Worm (Caenorhabditis elegans) whole organism, L3 larva: ENCODE data around the gene Y97E10AR.1.

ENCODE experiments used
- R02D3.7 ChIP-seq: fragments of 150-350 bp; optimal IDR thresholded peaks from 2 replicates; lab custom pipeline; 2014; ENCODE audit warnings: missing biosample characterization, missing genetic modification characterization
- aly-2 ChIP-seq: fragments of 150-350 bp; optimal IDR thresholded peaks from 2 replicates; lab custom pipeline; 2014; ENCODE audit warnings: missing biosample characterization, missing genetic modification characterization
- ama-1 ChIP-seq: fragments of 150-350 bp; optimal IDR thresholded peaks from 2 replicates; lab custom pipeline; 2018
- ceh-28 ChIP-seq: fragments of 150-350 bp; optimal IDR thresholded peaks from 2 replicates; lab custom pipeline; 2014; ENCODE audit warnings: missing biosample characterization, missing genetic modification reagents, missing genetic modification characterization
- ceh-82 ChIP-seq: fragments of 150-350 bp; optimal IDR thresholded peaks from 2 replicates; lab custom pipeline; 2014; ENCODE audit warnings: missing biosample characterization, missing genetic modification characterization
- daf-12 ChIP-seq: fragments of 150-350 bp; optimal IDR thresholded peaks from 2 replicates; lab custom pipeline; 2014; ENCODE audit warnings: missing biosample characterization, missing genetic modification reagents, missing genetic modification characterization
- egl-27 ChIP-seq: sonication (generic microtip); optimal IDR thresholded peaks from 4 replicates; lab custom pipeline; 2017; ENCODE audit warnings: missing biosample characterization, missing genetic modification reagents, missing genetic modification characterization
- egl-5 ChIP-seq: fragments of 150-350 bp; optimal IDR thresholded peaks from 2 replicates; lab custom pipeline; 2017; ENCODE audit warnings: missing biosample characterization, missing genetic modification reagents, missing genetic modification characterization, inconsistent platforms
- elt-1 ChIP-seq: fragments of 150-350 bp; optimal IDR thresholded peaks from 2 replicates; lab custom pipeline; 2014; ENCODE audit warnings: missing biosample characterization, missing genetic modification characterization
- elt-2 ChIP-seq: sonication (generic microtip); optimal IDR thresholded peaks from 2 replicates; lab custom pipeline; 2016; ENCODE audit warnings: missing genetic modification reagents, mild to moderate bottlenecking, missing genetic modification characterization, missing compliant biosample characterization
- elt-3 ChIP-seq, 3 experiments: fragments of 150-350 bp in 1 of 3; sonication (generic microtip) in 2 of 3; optimal IDR thresholded peaks; 2 replicates in 2 of 3; 4 replicates in 1 of 3; lab custom pipeline; 2014 to 2017; ENCODE audit warnings: missing biosample characterization in 3 of 3, missing genetic modification characterization in 3 of 3
- eor-1 ChIP-seq, 2 experiments: fragments of 150-350 bp; optimal IDR thresholded peaks; 2 replicates each; lab custom pipeline; 2014 to 2018; ENCODE audit warnings: missing biosample characterization in 2 of 2, missing genetic modification characterization in 2 of 2
- fkh-10 ChIP-seq: sonication (generic microtip); optimal IDR thresholded peaks from 2 replicates; lab custom pipeline; 2017; ENCODE audit warnings: missing biosample characterization, missing genetic modification reagents, missing genetic modification characterization
- fkh-2 ChIP-seq: fragments of 150-350 bp; optimal IDR thresholded peaks from 2 replicates; lab custom pipeline; 2014; ENCODE audit warnings: missing biosample characterization, missing genetic modification reagents, missing genetic modification characterization
- fos-1 ChIP-seq: fragments of 150-350 bp; optimal IDR thresholded peaks from 2 replicates; lab custom pipeline; 2014; ENCODE audit warnings: missing biosample characterization, missing genetic modification characterization
- jun-1 ChIP-seq: fragments of 150-350 bp; optimal IDR thresholded peaks from 2 replicates; lab custom pipeline; 2014; ENCODE audit warnings: missing biosample characterization, missing genetic modification reagents, missing genetic modification characterization
- lin-15B ChIP-seq: fragments of 150-350 bp; optimal IDR thresholded peaks from 2 replicates; lab custom pipeline; 2014; ENCODE audit warnings: missing biosample characterization, missing genetic modification characterization
- lin-39 ChIP-seq: fragments of 150-350 bp; optimal IDR thresholded peaks from 2 replicates; lab custom pipeline; 2018; ENCODE audit warnings: missing biosample characterization, missing genetic modification reagents, missing genetic modification characterization
- lsy-12 ChIP-seq: sonication (generic microtip); optimal IDR thresholded peaks from 2 replicates; lab custom pipeline; 2016; ENCODE audit warnings: mild to moderate bottlenecking, missing genetic modification characterization, missing compliant biosample characterization
- mml-1 ChIP-seq: fragments of 150-350 bp; sonication (generic microtip); optimal IDR thresholded peaks from 3 replicates; lab custom pipeline; 2014; ENCODE audit warnings: missing biosample characterization, missing genetic modification characterization
- nfya-1 ChIP-seq: sonication (generic microtip); optimal IDR thresholded peaks from 2 replicates; lab custom pipeline; 2017; ENCODE audit warnings: missing genetic modification characterization, mild to moderate bottlenecking, missing compliant biosample characterization, antibody characterized with exemption, moderate library complexity; ENCODE audit not compliant: insufficient read depth
- nhr-11 ChIP-seq: fragments of 150-350 bp; optimal IDR thresholded peaks from 2 replicates; lab custom pipeline; 2014; ENCODE audit warnings: missing biosample characterization, missing genetic modification characterization
- nhr-12 ChIP-seq: fragments of 150-350 bp; optimal IDR thresholded peaks from 2 replicates; lab custom pipeline; 2014; ENCODE audit warnings: missing biosample characterization, missing genetic modification characterization
- nhr-23 ChIP-seq: fragments of 150-350 bp; optimal IDR thresholded peaks from 2 replicates; lab custom pipeline; 2014; ENCODE audit warnings: missing biosample characterization, missing genetic modification reagents, missing genetic modification characterization
- nhr-237 ChIP-seq: fragments of 150-350 bp; optimal IDR thresholded peaks from 2 replicates; lab custom pipeline; 2014; ENCODE audit warnings: missing biosample characterization, missing genetic modification characterization
- nhr-25 ChIP-seq: sonication (generic microtip); optimal IDR thresholded peaks from 2 replicates; lab custom pipeline; 2017; ENCODE audit warnings: missing biosample characterization, missing genetic modification characterization
- nhr-28 ChIP-seq: fragments of 150-350 bp; optimal IDR thresholded peaks from 2 replicates; lab custom pipeline; 2014; ENCODE audit warnings: missing biosample characterization, missing genetic modification characterization
- nhr-67 ChIP-seq: fragments of 150-350 bp; optimal IDR thresholded peaks from 2 replicates; lab custom pipeline; 2014; ENCODE audit warnings: missing biosample characterization, missing genetic modification characterization
- nhr-76 ChIP-seq: fragments of 150-350 bp; sonication (generic microtip); optimal IDR thresholded peaks from 5 replicates; lab custom pipeline; 2014; ENCODE audit warnings: missing biosample characterization, missing genetic modification characterization
- nhr-77 ChIP-seq: fragments of 150-350 bp; optimal IDR thresholded peaks from 2 replicates; lab custom pipeline; 2014; ENCODE audit warnings: missing biosample characterization, missing genetic modification characterization
- pha-4 ChIP-seq: fragments of 150-350 bp; optimal IDR thresholded peaks from 2 replicates; lab custom pipeline; 2014; ENCODE audit warnings: missing biosample characterization, missing genetic modification reagents, missing genetic modification characterization
- pqm-1 ChIP-seq: fragments of 150-350 bp; optimal IDR thresholded peaks from 2 replicates; lab custom pipeline; 2017; ENCODE audit warnings: missing biosample characterization, missing genetic modification characterization, inconsistent platforms
- sea-2 ChIP-seq: fragments of 150-350 bp; sonication (generic microtip); optimal IDR thresholded peaks from 4 replicates; lab custom pipeline; 2014; ENCODE audit warnings: missing biosample characterization, missing genetic modification reagents, missing genetic modification characterization
- skn-1 ChIP-seq: fragments of 150-350 bp; optimal IDR thresholded peaks from 2 replicates; lab custom pipeline; 2014; ENCODE audit warnings: missing biosample characterization, missing genetic modification characterization
- snpc-4 ChIP-seq: fragments of 150-350 bp; optimal IDR thresholded peaks from 2 replicates; lab custom pipeline; 2014; ENCODE audit warnings: missing biosample characterization, missing genetic modification characterization
- tbx-2 ChIP-seq: sonication (generic microtip); optimal IDR thresholded peaks from 2 replicates; lab custom pipeline; 2016; ENCODE audit warnings: mild to moderate bottlenecking, missing genetic modification characterization, missing compliant biosample characterization
- unc-39 ChIP-seq: sonication (generic microtip); optimal IDR thresholded peaks from 4 replicates; lab custom pipeline; 2017; ENCODE audit warnings: missing biosample characterization, missing genetic modification characterization
- unc-62 ChIP-seq: fragments of 150-350 bp; sonication (generic microtip); optimal IDR thresholded peaks from 4 replicates; lab custom pipeline; 2014; ENCODE audit warnings: missing biosample characterization, missing genetic modification reagents, missing genetic modification characterization
- zag-1 ChIP-seq: fragments of 150-350 bp; optimal IDR thresholded peaks from 2 replicates; lab custom pipeline; 2014; ENCODE audit warnings: missing biosample characterization, missing genetic modification characterization

Y97E10AR.1 gene

DNA sequence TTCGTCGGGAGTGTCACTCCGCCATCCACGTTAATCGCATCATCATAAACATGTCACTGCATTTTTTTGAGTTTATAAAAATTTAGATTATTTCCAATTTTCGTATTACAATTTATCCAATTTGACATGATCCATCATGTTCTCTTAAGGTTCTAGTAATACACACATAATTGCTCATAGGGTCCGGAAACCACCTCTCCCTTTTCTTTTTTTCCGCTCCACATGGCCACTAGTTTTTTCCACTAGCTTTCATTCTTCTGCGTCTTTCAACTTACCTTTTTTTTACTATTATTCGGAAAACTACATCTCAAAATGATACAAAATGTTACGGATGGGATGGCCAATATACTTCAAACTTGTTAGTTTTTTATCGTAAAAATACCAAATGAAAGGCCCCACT, 15.4 kb upstream of the Y97E10AR.1 start, which contains the start of gene Y97E10AL.1:
TSS of gene Y97E10AL.1 (plus strand) at position 301 of the 400 bp plus-strand sequence.
- TF ChIP-seq nhr-28 (tag; lab: Kevin White, UChicago) (no peak), eor-1 (tag; optimal IDR thresholded peaks at IDR 0.05; lab: Kevin White, UChicago) (no peak), nhr-237 (tag; lab: Kevin White, UChicago) (no peak), nhr-67 (no peak), jun-1 (tag; lab: Kevin White, UChicago) (no peak), sea-2 (GFP tag; lab: Kevin White, UChicago) (no peak), snpc-4 (tag; lab: Kevin White, UChicago) (no peak), fos-1 (tag; lab: Kevin White, UChicago) (no peak), unc-39 (tag; lab: Kevin White, UChicago) (no peak), mml-1 (tag; lab: Kevin White, UChicago) (no peak), fkh-10 (no peak), zag-1 (tag; lab: Kevin White, UChicago) (no peak), nfya-1 (tag; lab: Kevin White, UChicago) (no peak), egl-5 (no peak), fkh-2 (tag; lab: Kevin White, UChicago) (no peak), tbx-2 (tag; lab: Kevin White, UChicago) (no peak), egl-27 (no peak), pha-4 (no peak), ceh-28 (no peak)

DNA sequence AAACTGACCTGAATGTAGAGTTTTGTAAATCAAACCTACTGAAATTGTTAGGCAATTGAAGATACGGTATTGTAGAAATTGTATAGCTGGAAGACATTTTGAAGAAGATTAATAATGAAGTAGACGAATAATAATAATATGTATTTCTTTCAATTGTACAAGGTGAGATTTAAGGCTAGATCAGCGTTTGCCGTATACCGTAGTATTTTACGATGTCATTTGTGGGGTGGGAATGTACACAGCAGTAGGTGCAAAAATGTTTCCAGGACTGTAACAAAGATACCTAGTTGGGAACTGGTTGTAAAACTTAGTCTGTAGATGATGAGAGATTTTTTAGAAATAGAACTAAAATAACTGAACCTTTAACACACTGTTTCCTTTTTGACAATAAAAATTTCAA, 6.7 kb upstream of the Y97E10AR.1 start, which contains the start of gene ceh-76:
TSS of gene ceh-76 (minus strand) at position 101 of the 400 bp plus-strand sequence.
- TF ChIP-seq nhr-77, result no peak
- TF ChIP-seq fos-1 (tag; lab: Kevin White, UChicago), result no peak
- TF ChIP-seq nhr-25, result no peak
- TF ChIP-seq nfya-1 (tag; lab: Kevin White, UChicago), result no peak
- TF ChIP-seq aly-2 (tag; lab: Kevin White, UChicago), result no peak
- no peak for TF ChIP-seq pqm-1 (tag; lab: Kevin White, UChicago)
- TF ChIP-seq pha-4, result no peak
- TF ChIP-seq elt-1 (tag; lab: Kevin White, UChicago), result no peak
- TF ChIP-seq lin-15B, result no peak
- no peak for TF ChIP-seq snpc-4 (tag; lab: Kevin White, UChicago)
- no peak for TF ChIP-seq ceh-82 (tag; lab: Kevin White, UChicago)
- TF ChIP-seq lsy-12 (tag; lab: Kevin White, UChicago), result no peak
- TF ChIP-seq daf-12, result no peak
- TF ChIP-seq eor-1 (tag; optimal IDR thresholded peaks at IDR 0.05; lab: Kevin White, UChicago), result no peak
- no peak for TF ChIP-seq tbx-2 (tag; lab: Kevin White, UChicago)
- no peak for TF ChIP-seq unc-39 (tag; lab: Kevin White, UChicago)
- no peak for TF ChIP-seq nhr-23 (tag; lab: Kevin White, UChicago)
- no peak for TF ChIP-seq jun-1 (tag; lab: Kevin White, UChicago)
- TF ChIP-seq egl-27, result no peak
- no peak for TF ChIP-seq skn-1 (tag; lab: Kevin White, UChicago)

DNA sequence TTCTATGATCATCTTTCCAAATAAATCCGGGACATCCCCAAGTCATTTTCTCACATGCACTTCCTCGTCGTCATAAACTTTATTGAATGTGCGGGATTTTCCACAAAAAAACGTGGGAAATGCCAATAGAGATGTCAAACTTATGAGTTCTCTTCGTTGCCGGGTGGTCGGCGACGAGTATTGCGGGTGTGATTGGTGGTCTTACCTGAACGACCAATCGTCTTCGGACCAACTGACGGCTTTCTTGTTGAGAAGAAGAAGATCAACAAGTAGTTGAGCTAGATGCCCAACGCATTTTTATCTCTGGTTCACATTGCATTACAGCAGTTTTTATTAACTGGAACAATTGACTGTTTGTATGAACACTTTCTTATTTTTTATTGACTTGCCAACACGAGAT, 6.1 kb upstream of the Y97E10AR.1 start:
- peak; percentile 62 for TF ChIP-seq nfya-1 (tag; lab: Kevin White, UChicago)
- no peak for TF ChIP-seq zag-1 (tag; lab: Kevin White, UChicago)
- TF ChIP-seq, all 47 proteins: peak for 1

DNA sequence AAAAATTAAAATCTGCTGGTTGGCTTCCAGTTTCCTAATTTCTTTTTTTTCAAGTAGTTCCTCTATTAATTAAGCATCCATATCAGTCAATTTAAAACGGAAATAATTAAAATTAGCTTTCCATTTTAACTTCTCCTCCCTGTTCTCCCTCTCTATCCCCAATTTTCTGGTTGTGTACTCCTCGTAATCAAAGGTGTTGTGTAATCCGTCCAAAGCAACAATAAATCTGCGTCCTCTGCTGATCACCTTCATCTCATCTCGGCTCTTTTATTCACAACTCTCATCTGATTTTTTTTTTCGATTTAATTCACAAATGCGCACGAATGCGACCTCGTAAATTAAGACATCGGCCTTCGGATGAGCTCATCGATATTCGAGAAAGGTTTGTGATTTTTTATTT, 5.4 kb upstream of the Y97E10AR.1 start, which contains the start of gene Y97E10AR.2:
TSS of gene Y97E10AR.2 (plus strand) at position 301 of the 400 bp plus-strand sequence.
- TF ChIP-seq tbx-2 (tag; lab: Kevin White, UChicago), result no peak
- TF ChIP-seq elt-1 (tag; lab: Kevin White, UChicago), result no peak
- TF ChIP-seq ama-1 (lab: Kevin White, UChicago), result no peak
- TF ChIP-seq skn-1 (tag; lab: Kevin White, UChicago), result no peak
- TF ChIP-seq nhr-11 (tag; lab: Kevin White, UChicago), result no peak
- TF ChIP-seq nfya-1 (tag; lab: Kevin White, UChicago), result no peak
- no peak for TF ChIP-seq egl-27
- TF ChIP-seq nhr-76 (tag; lab: Kevin White, UChicago), result no peak
- TF ChIP-seq elt-2 (tag; lab: Kevin White, UChicago), result no peak
- TF ChIP-seq nhr-25, result no peak
- TF ChIP-seq sea-2 (GFP tag; lab: Kevin White, UChicago), result no peak

DNA sequence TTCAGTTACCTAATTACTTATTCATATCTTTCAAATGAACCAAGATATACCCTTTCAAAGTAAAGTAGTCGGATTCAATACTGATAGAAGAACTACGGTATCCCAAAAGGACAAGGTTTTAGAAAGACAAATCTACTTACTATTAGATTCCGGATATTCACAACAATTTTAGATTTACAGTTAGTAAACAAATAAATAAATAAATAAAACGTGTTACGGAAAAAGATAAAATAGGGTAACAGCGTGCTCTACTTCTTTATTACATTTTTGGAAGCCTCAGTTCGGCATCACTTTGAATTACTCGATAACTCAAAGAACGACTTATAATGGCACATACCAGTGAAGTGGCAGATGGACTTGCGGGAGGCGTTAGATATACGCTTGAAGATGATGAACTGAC, 3.7 kb downstream of the Y97E10AR.1 start, which contains the start of gene Y97E10AR.8:
TSS of gene Y97E10AR.8 (plus strand) at position 301 of the 400 bp plus-strand sequence.
- TF ChIP-seq nhr-11 (tag; lab: Kevin White, UChicago) (no peak), aly-2 (tag; lab: Kevin White, UChicago) (no peak), snpc-4 (tag; lab: Kevin White, UChicago) (no peak), unc-62 (GFP tag; lab: Kevin White, UChicago) (no peak), nhr-23 (tag; lab: Kevin White, UChicago) (no peak), lin-39 (tag; lab: Kevin White, UChicago) (no peak), jun-1 (tag; lab: Kevin White, UChicago) (no peak), R02D3.7 (tag; lab: Kevin White, UChicago) (no peak), nhr-237 (tag; lab: Kevin White, UChicago) (no peak), nhr-12 (no peak), elt-3 (tag; optimal IDR thresholded peaks at IDR 0.05; lab: Kevin White, UChicago) (no peak)
